Fruit fly (Drosophila melanogaster) whole organism, embryonic: ENCODE data around the gene CG10621.

ENCODE experiments used
- ATbp ChIP-seq: fragments of 200-800 bp; sonication (Bioruptor generic); optimal IDR thresholded peaks from 2 replicates; lab custom pipeline; 2017; ENCODE audit warnings: missing biosample characterization, mild to moderate bottlenecking, missing genetic modification characterization, missing genetic modification reagents
- Abd-B ChIP-seq: fragments of 200-800 bp; sonication (Bioruptor generic); optimal IDR thresholded peaks from 2 replicates; lab custom pipeline; 2018; ENCODE audit warnings: missing biosample characterization, mild to moderate bottlenecking, missing genetic modification characterization, moderate library complexity
- B-H1 ChIP-seq: fragments of 200-800 bp; sonication (Bioruptor generic); IDR thresholded peaks from 3 replicates; pipeline ENCODE4 v1.3.6; 2022; ENCODE audit warnings: missing biosample characterization, missing genetic modification characterization
- CG1024 ChIP-seq: fragments of 200-800 bp; sonication (Bioruptor generic); IDR thresholded peaks from 2 replicates; pipeline ENCODE4 v1.3.6; 2022; ENCODE audit warnings: missing biosample characterization, missing genetic modification characterization
- CG12071 ChIP-seq: fragments of 200-800 bp; sonication (Bioruptor generic); optimal IDR thresholded peaks from 3 replicates; lab custom pipeline; 2018; ENCODE audit warnings: missing biosample characterization, mild to moderate bottlenecking, missing genetic modification characterization
- CG12659 ChIP-seq: fragments of 200-800 bp; sonication (Bioruptor generic); optimal IDR thresholded peaks from 3 replicates; lab custom pipeline; 2017; ENCODE audit warnings: mild to moderate bottlenecking, missing biosample characterization, missing genetic modification reagents, missing genetic modification characterization
- CG17568 ChIP-seq: fragments of 200-800 bp; sonication (Bioruptor generic); optimal IDR thresholded peaks from 2 replicates; lab custom pipeline; 2018; ENCODE audit warnings: missing biosample characterization, mild to moderate bottlenecking, missing genetic modification characterization, moderate library complexity
- CG2120 ChIP-seq: fragments of 200-800 bp; sonication (Bioruptor generic); optimal IDR thresholded peaks from 3 replicates; lab custom pipeline; 2016; ENCODE audit warnings: missing biosample characterization, missing genetic modification characterization
- CG2875 ChIP-seq: fragments of 200-800 bp; sonication (Bioruptor generic); optimal IDR thresholded peaks from 2 replicates; lab custom pipeline; 2017; ENCODE audit warnings: missing biosample characterization, mild to moderate bottlenecking, missing genetic modification characterization, missing genetic modification reagents
- CG3065 ChIP-seq: fragments of 200-800 bp; sonication (Bioruptor generic); optimal IDR thresholded peaks from 2 replicates; lab custom pipeline; 2016; ENCODE audit warnings: missing biosample characterization, missing genetic modification characterization
- CG34376 ChIP-seq: fragments of 200-800 bp; sonication (Bioruptor generic); optimal IDR thresholded peaks from 2 replicates; lab custom pipeline; 2018; ENCODE audit warnings: missing biosample characterization, mild to moderate bottlenecking, missing genetic modification characterization
- CG3847 ChIP-seq: fragments of 200-800 bp; sonication (Bioruptor generic); IDR thresholded peaks from 2 replicates; pipeline ENCODE4 v1.3.6; 2022; ENCODE audit warnings: missing biosample characterization, missing genetic modification characterization
- CG6791 ChIP-seq: fragments of 200-800 bp; sonication (Bioruptor generic); IDR thresholded peaks from 3 replicates; pipeline ENCODE4 v1.3.6; 2022; ENCODE audit warnings: missing biosample characterization, missing genetic modification characterization; ENCODE audit not compliant: partially characterized antibody
- CG7745 ChIP-seq: fragments of 200-800 bp; sonication (Bioruptor generic); optimal IDR thresholded peaks from 2 replicates; lab custom pipeline; 2018; ENCODE audit warnings: missing biosample characterization, mild to moderate bottlenecking, missing genetic modification characterization, moderate library complexity
- CG9437 ChIP-seq: fragments of 200-800 bp; sonication (Bioruptor generic); optimal IDR thresholded peaks from 2 replicates; lab custom pipeline; 2018; ENCODE audit warnings: missing biosample characterization, mild to moderate bottlenecking, missing genetic modification characterization
- Dbx ChIP-seq: fragments of 200-800 bp; sonication (Bioruptor generic); IDR thresholded peaks from 3 replicates; pipeline ENCODE4 v1.3.6; 2022; ENCODE audit warnings: missing biosample characterization, missing genetic modification characterization
- Ets65A ChIP-seq: fragments of 200-800 bp; sonication (Bioruptor generic); peaks from one replicate; lab custom pipeline; 2016; ENCODE audit warnings: missing biosample characterization, missing genetic modification characterization
- Gsc ChIP-seq: fragments of 200-800 bp; sonication (Bioruptor generic); IDR thresholded peaks from 2 replicates; pipeline ENCODE4 v1.3.6; 2022; ENCODE audit warnings: missing biosample characterization, missing genetic modification characterization
- Hand ChIP-seq: fragments of 200-800 bp; sonication (Bioruptor generic); optimal IDR thresholded peaks from 2 replicates; lab custom pipeline; 2017; ENCODE audit warnings: mild to moderate bottlenecking, missing biosample characterization, missing genetic modification reagents, missing genetic modification characterization
- MTF-1 ChIP-seq: fragments of 200-800 bp; sonication (Bioruptor generic); optimal IDR thresholded peaks from 2 replicates; lab custom pipeline; 2018; ENCODE audit warnings: missing biosample characterization, mild to moderate bottlenecking, missing genetic modification characterization, borderline replicate concordance
- Meics ChIP-seq: fragments of 200-800 bp; sonication (Bioruptor generic); optimal IDR thresholded peaks from 2 replicates; lab custom pipeline; 2017; ENCODE audit warnings: missing biosample characterization, mild to moderate bottlenecking, missing genetic modification characterization
- Nf-YC ChIP-seq: fragments of 200-800 bp; optimal IDR thresholded peaks from 3 replicates; lab custom pipeline; 2019; ENCODE audit warnings: missing biosample characterization, mild to moderate bottlenecking, missing genetic modification characterization, moderate library complexity
- Oaz ChIP-seq: fragments of 200-800 bp; sonication (Bioruptor generic); IDR thresholded peaks from 2 replicates; pipeline ENCODE4 v1.3.6; 2022; ENCODE audit warnings: missing biosample characterization, missing genetic modification characterization
- Oli ChIP-seq: fragments of 200-800 bp; sonication (Bioruptor generic); optimal IDR thresholded peaks from 2 replicates; lab custom pipeline; 2018; ENCODE audit warnings: missing biosample characterization, mild to moderate bottlenecking, missing genetic modification characterization, moderate library complexity
- Sox102F ChIP-seq: fragments of 200-800 bp; sonication (Bioruptor generic); optimal IDR thresholded peaks from 2 replicates; lab custom pipeline; 2018; ENCODE audit warnings: missing biosample characterization, mild to moderate bottlenecking, missing genetic modification characterization, moderate library complexity
- Sry-β ChIP-seq: fragments of 200-800 bp; sonication (Bioruptor generic); optimal IDR thresholded peaks from 2 replicates; lab custom pipeline; 2018; ENCODE audit warnings: missing biosample characterization, mild to moderate bottlenecking, missing genetic modification characterization, moderate library complexity
- Ssrp ChIP-seq: fragments of 200-800 bp; sonication (Bioruptor generic); optimal IDR thresholded peaks from 2 replicates; lab custom pipeline; 2018; ENCODE audit warnings: missing biosample characterization, mild to moderate bottlenecking, missing genetic modification characterization, moderate library complexity
- Taf1 ChIP-seq: fragments of 200-800 bp; sonication (Bioruptor generic); IDR thresholded peaks from 2 replicates; pipeline ENCODE4 v1.3.6; 2022; ENCODE audit warnings: missing biosample characterization, missing genetic modification characterization
- Tbp ChIP-seq: fragments of >200 bp; optimal IDR thresholded peaks from 2 replicates; lab custom pipeline; 2018; ENCODE audit warnings: missing biosample characterization, missing genetic modification characterization
- Trl ChIP-seq, 3 experiments: fragments of >200 bp in 2 of 3; fragments of 200-800 bp in 1 of 3; sonication (Bioruptor generic) in 1 of 3; optimal IDR thresholded peaks; 2 replicates in 1 of 3; 3 replicates in 2 of 3; lab custom pipeline; 2016 to 2017; ENCODE audit warnings: missing biosample characterization in 1 of 3, missing genetic modification characterization in 1 of 3
- YL-1 ChIP-seq: fragments of 200-800 bp; sonication (Bioruptor generic); optimal IDR thresholded peaks from 3 replicates; lab custom pipeline; 2017; ENCODE audit warnings: missing biosample characterization, mild to moderate bottlenecking, missing genetic modification characterization
- bowl ChIP-seq: fragments of 200-800 bp; sonication (Bioruptor generic); IDR thresholded peaks from 2 replicates; pipeline ENCODE4 v1.3.6; 2022; ENCODE audit warnings: missing biosample characterization, missing genetic modification characterization
- br ChIP-seq: fragments of >200 bp; optimal IDR thresholded peaks from 2 replicates; lab custom pipeline; 2017
- dmrt99B ChIP-seq: fragments of 200-800 bp; sonication (Bioruptor generic); optimal IDR thresholded peaks from 2 replicates; lab custom pipeline; 2018; ENCODE audit warnings: missing biosample characterization, mild to moderate bottlenecking, missing genetic modification characterization, moderate library complexity
- gsb ChIP-seq: fragments of 200-800 bp; sonication (Bioruptor generic); IDR thresholded peaks from 2 replicates; pipeline ENCODE4 v1.3.6; 2022; ENCODE audit warnings: missing biosample characterization, missing genetic modification characterization
- h ChIP-seq: fragments of >200 bp; optimal IDR thresholded peaks from 2 replicates; lab custom pipeline; 2017
- jigr1 ChIP-seq: fragments of 200-800 bp; sonication (Bioruptor generic); IDR thresholded peaks from 3 replicates; pipeline ENCODE4 v1.3.6; 2022; ENCODE audit warnings: missing biosample characterization, missing genetic modification characterization
- knrl ChIP-seq: fragments of 200-800 bp; sonication (Bioruptor generic); IDR thresholded peaks from 3 replicates; pipeline ENCODE4 v1.3.6; 2022; ENCODE audit warnings: missing biosample characterization, missing genetic modification characterization; ENCODE audit not compliant: partially characterized antibody
- nom ChIP-seq: fragments of 200-800 bp; sonication (Bioruptor generic); optimal IDR thresholded peaks from 2 replicates; lab custom pipeline; 2017; ENCODE audit warnings: missing biosample characterization, missing genetic modification characterization, mild to moderate bottlenecking, moderate library complexity, missing genetic modification reagents
- onecut ChIP-seq: fragments of 200-800 bp; sonication (Bioruptor generic); IDR thresholded peaks from 2 replicates; pipeline ENCODE4 v1.3.6; 2022; ENCODE audit warnings: missing biosample characterization, missing genetic modification characterization
- pan ChIP-seq, 4 experiments: fragments of >200 bp in 3 of 4; fragments of 200-800 bp in 1 of 4; sonication (Bioruptor generic) in 1 of 4; optimal IDR thresholded peaks in 3 of 4; IDR thresholded peaks in 1 of 4; 2 replicates each; pipeline versions ENCODE4 v1.3.6 to Lab custom; 2017 to 2022; ENCODE audit warnings: missing biosample characterization in 2 of 4, missing genetic modification characterization in 2 of 4, mixed read lengths in 1 of 4
- peb ChIP-seq: fragments of 200-800 bp; sonication (Bioruptor generic); IDR thresholded peaks from 2 replicates; pipeline ENCODE4 v1.3.6; 2022; ENCODE audit warnings: missing biosample characterization, missing genetic modification characterization
- ranshi ChIP-seq: fragments of 200-800 bp; sonication (Bioruptor generic); IDR thresholded peaks from 2 replicates; pipeline ENCODE4 v1.3.6; 2022; ENCODE audit warnings: missing biosample characterization, missing genetic modification characterization
- salm ChIP-seq: fragments of 200-800 bp; sonication (Bioruptor generic); optimal IDR thresholded peaks from 2 replicates; lab custom pipeline; 2018; ENCODE audit warnings: missing biosample characterization, mild to moderate bottlenecking, missing genetic modification characterization
- tap ChIP-seq: fragments of 200-800 bp; optimal IDR thresholded peaks from 3 replicates; lab custom pipeline; 2019; ENCODE audit warnings: missing biosample characterization, mild to moderate bottlenecking, missing genetic modification characterization, moderate library complexity
- tgo ChIP-seq: fragments of 200-800 bp; sonication (Bioruptor generic); IDR thresholded peaks from 3 replicates; pipeline ENCODE4 v1.3.6; 2022; ENCODE audit warnings: missing biosample characterization, missing genetic modification characterization
- tin ChIP-seq: fragments of 200-800 bp; sonication (Bioruptor generic); optimal IDR thresholded peaks from 3 replicates; lab custom pipeline; 2016; ENCODE audit warnings: missing biosample characterization, missing genetic modification characterization
- usp ChIP-seq: fragments of >200 bp; optimal IDR thresholded peaks from 2 replicates; lab custom pipeline; 2017; ENCODE audit warnings: missing biosample characterization, missing genetic modification characterization
- vvl ChIP-seq: fragments of 200-800 bp; sonication (Bioruptor generic); IDR thresholded peaks from 2 replicates; pipeline ENCODE4 v1.3.6; 2022; ENCODE audit warnings: missing biosample characterization, missing genetic modification characterization
- wek ChIP-seq: fragments of 200-800 bp; sonication (Bioruptor generic); optimal IDR thresholded peaks from 3 replicates; lab custom pipeline; 2018; ENCODE audit warnings: missing biosample characterization, mild to moderate bottlenecking, missing genetic modification characterization, moderate library complexity
- yki ChIP-seq: fragments of >200 bp; optimal IDR thresholded peaks from 3 replicates; lab custom pipeline; 2018
- zen ChIP-seq: fragments of 200-800 bp; sonication (Bioruptor generic); optimal IDR thresholded peaks from 3 replicates; lab custom pipeline; 2018; ENCODE audit warnings: missing biosample characterization, mild to moderate bottlenecking, missing genetic modification characterization, moderate library complexity

The CG10621 gene

DNA sequence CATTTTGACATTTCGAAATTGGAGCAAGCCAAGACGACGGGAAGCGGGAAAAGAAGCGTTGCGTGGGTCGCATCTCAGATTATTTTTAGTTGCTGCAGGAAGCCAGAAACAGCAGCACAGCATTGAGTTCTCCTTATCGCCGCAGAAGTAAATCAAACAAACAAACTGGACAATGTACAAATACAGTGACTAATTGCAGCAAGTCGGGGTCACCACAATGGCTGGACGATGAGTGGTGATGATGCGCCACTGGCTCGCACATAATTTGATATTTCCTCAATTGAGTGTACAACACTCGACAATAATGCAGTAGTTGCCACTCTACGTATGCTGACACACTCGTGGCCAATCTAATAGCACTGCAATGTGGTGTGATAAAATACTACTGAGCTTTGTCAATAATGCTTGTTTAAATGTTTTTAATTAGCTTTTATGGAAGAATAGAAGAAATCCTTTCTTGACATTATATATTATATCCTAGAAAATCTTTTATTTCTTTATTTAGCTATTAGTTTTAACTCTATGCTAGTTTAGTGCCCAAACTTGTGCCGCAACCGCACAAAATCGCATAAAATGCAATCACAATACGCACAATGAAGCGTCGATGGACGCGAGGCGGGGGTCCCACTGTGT is 27.8 kb upstream of the CG10621 start (continued):
- TF ChIP-seq nom (GFP tag; lab: Kevin White, UChicago), result peak; percentile 29
- TF ChIP-seq h, result no peak
- TF ChIP-seq Tbp (GFP tag; lab: Kevin White, UChicago), result no peak
- TF ChIP-seq CG12071, result no peak
- peak; percentile 39 for TF ChIP-seq Oli
- TF ChIP-seq Hand (GFP tag; lab: Kevin White, UChicago), result no peak
- no peak for TF ChIP-seq bowl (GFP tag; lab: Robert Waterston, UW)
- no peak for TF ChIP-seq pan (optimal IDR thresholded peaks at IDR 0.05; lab: Kevin White, UChicago)
- no peak for TF ChIP-seq pan (GFP tag; optimal IDR thresholded peaks at IDR 0.05 in 1 of 2, IDR thresholded peaks at IDR 0.05 in 1 of 2)
- no peak for TF ChIP-seq Ets65A (GFP tag; lab: Kevin White, UChicago)
- TF ChIP-seq Ssrp, result peak; percentile 31
- TF ChIP-seq peb (GFP tag; lab: Robert Waterston, UW), result no peak
- no peak for TF ChIP-seq br (lab: Kevin White, UChicago)
- no peak for TF ChIP-seq wek (GFP tag; lab: Kevin White, UChicago)
- no peak for TF ChIP-seq CG7745 (tag; lab: Kevin White, UChicago)
- TF ChIP-seq CG2120 (GFP tag; lab: Kevin White, UChicago), result no peak
- peak; percentile 68 for TF ChIP-seq dmrt99B
- TF ChIP-seq CG9437 (GFP tag; lab: Kevin White, UChicago), result no peak
- TF ChIP-seq tgo, result no peak
- peak; percentile 14 for TF ChIP-seq zen
- no peak for TF ChIP-seq CG6791 (GFP tag; lab: Robert Waterston, UW)
- TF ChIP-seq jigr1 (GFP tag; lab: Robert Waterston, UW), result no peak
- no peak for TF ChIP-seq knrl
- TF ChIP-seq Meics (GFP tag; lab: Kevin White, UChicago), result no peak
- peak; percentile 4 for TF ChIP-seq Abd-B (GFP tag; lab: Kevin White, UChicago)
- no peak for TF ChIP-seq usp (GFP tag; lab: Kevin White, UChicago)
- TF ChIP-seq Taf1 (GFP tag; lab: Robert Waterston, UW), result no peak
- no peak for TF ChIP-seq CG2875 (GFP tag; lab: Kevin White, UChicago)
- no peak for TF ChIP-seq CG12659 (GFP tag; lab: Kevin White, UChicago)
- no peak for TF ChIP-seq Trl (optimal IDR thresholded peaks at IDR 0.05; lab: Kevin White, UChicago)
- TF ChIP-seq Trl (GFP tag; optimal IDR thresholded peaks at IDR 0.05; lab: Kevin White, UChicago), result no peak
- no peak for TF ChIP-seq Gsc (GFP tag; lab: Robert Waterston, UW)
- no peak for TF ChIP-seq Dbx
- no peak for TF ChIP-seq YL-1 (GFP tag; lab: Kevin White, UChicago)
- no peak for TF ChIP-seq CG3065 (GFP tag; lab: Kevin White, UChicago)

DNA sequence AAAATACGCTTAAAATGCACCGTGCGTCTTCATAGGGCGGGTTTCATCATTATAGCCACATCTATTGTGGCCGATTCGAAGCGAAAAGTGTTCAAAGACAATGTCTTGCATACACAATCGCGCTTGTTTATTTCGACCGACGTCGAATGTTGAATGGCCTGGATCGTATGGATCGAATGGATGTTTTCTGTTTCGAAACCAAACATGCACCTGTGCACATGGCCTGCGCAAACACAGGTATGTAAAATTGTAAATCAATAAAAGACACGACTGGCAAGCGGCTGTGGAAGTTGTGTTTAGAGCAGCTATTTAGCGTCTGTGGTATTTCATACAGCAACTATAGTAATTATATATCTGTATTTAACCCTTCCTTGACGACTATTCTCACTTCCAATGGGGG is 27.3 kb upstream of the CG10621 start:
- peak; percentile 5 for TF ChIP-seq tap
- TF ChIP-seq ATbp (GFP tag; lab: Kevin White, UChicago), result peak; percentile 40
- TF ChIP-seq Sry-β (GFP tag; lab: Kevin White, UChicago), result peak; percentile 16
- TF ChIP-seq vvl (GFP tag; lab: Robert Waterston, UW), result peak; percentile 75
- peak; percentile 0 for TF ChIP-seq Sox102F
- 0 out of 2 replicates have a peak, but pooled peaks have one; percentile 7 for TF ChIP-seq CG1024 (GFP tag; lab: Robert Waterston, UW)
- TF ChIP-seq B-H1 (GFP tag; lab: Robert Waterston, UW), result no peak
- TF ChIP-seq salm (tag; lab: Kevin White, UChicago), result peak; percentile 4
- TF ChIP-seq CG3847 (GFP tag; lab: Robert Waterston, UW), result no peak
- no peak for TF ChIP-seq CG34376
- TF ChIP-seq CG17568 (GFP tag; lab: Kevin White, UChicago), result peak; percentile 14
- TF ChIP-seq Oaz (GFP tag; lab: Robert Waterston, UW), result no peak
- no peak for TF ChIP-seq gsb (GFP tag; lab: Robert Waterston, UW)
- no peak for TF ChIP-seq yki (lab: Kevin White, UChicago)
- TF ChIP-seq MTF-1 (GFP tag; lab: Kevin White, UChicago), result peak; percentile 46
- no peak for TF ChIP-seq tin
- no peak for TF ChIP-seq ranshi
- peak; percentile 7; the same call in 1 of the 2 replicates for TF ChIP-seq onecut (GFP tag; lab: Robert Waterston, UW)
- no peak for TF ChIP-seq zen
- TF ChIP-seq Nf-YC (tag; lab: Kevin White, UChicago), result no peak
